Fruit fly (Drosophila melanogaster): ENCODE results near the gene Cyp12e1.
A peak's percentile ranks its signal among the peaks of the same experiment; 100 is the strongest.

Gene Cyp12e1

dm6 chr3R:10393654-10394367 lies 40.8 kb upstream of the Cyp12e1 start (continued):
- TF ChIP-seq ac (GFP tag; optimal IDR thresholded peaks at IDR 0.05) (no peak), abd-A (tag; optimal IDR thresholded peaks at IDR 0.05) (no peak), otp (GFP tag; IDR thresholded peaks at IDR 0.05) (peak; percentile 73; the same call in 1 of the 3 replicates), CG12659 (GFP tag; optimal IDR thresholded peaks at IDR 0.05) (peak; percentile 86), zf30C (GFP tag; optimal IDR thresholded peaks at IDR 0.05) (no peak), mam (GFP tag; optimal IDR thresholded peaks at IDR 0.05) (peak; percentile 80), CG2116 (GFP tag; optimal IDR thresholded peaks at IDR 0.05) (peak; percentile 49), ttk (GFP tag; IDR thresholded peaks at IDR 0.05) (peak; percentile 80), Sry-β (GFP tag; optimal IDR thresholded peaks at IDR 0.05) (peak; percentile 25), CG7556 (GFP tag; optimal IDR thresholded peaks at IDR 0.05) (peak; percentile 87), grau (tag; optimal IDR thresholded peaks at IDR 0.05) (peak; percentile 85), CG8281 (tag; optimal IDR thresholded peaks at IDR 0.05) (peak; percentile 64), lab (GFP tag; optimal IDR thresholded peaks at IDR 0.05) (peak; percentile 82), B-H2 (GFP tag; optimal IDR thresholded peaks at IDR 0.05) (no peak), stc (GFP tag; IDR thresholded peaks at IDR 0.05) (peak; percentile 88), CG2712 (tag; optimal IDR thresholded peaks at IDR 0.05) (peak; percentile 83), CG4360 (GFP tag; IDR thresholded peaks at IDR 0.05) (no peak), CG3281 (GFP tag; optimal IDR thresholded peaks at IDR 0.05) (peak; percentile 38), ato (GFP tag; IDR thresholded peaks at IDR 0.05; ENCODE audit: partially characterized antibody) (no peak), CG33557 (GFP tag; optimal IDR thresholded peaks at IDR 0.05) (no peak), bsh (GFP tag; optimal IDR thresholded peaks at IDR 0.05) (peak in 1 of 2 experiments; percentile 83), wdn (GFP tag; IDR thresholded peaks at IDR 0.05) (peak; percentile 80), bowl (GFP tag; IDR thresholded peaks at IDR 0.05) (peak; percentile 86), CkIIα-i1 (GFP tag; IDR thresholded peaks at IDR 0.05) (no peak), CG7372 (GFP tag; IDR thresholded peaks at IDR 0.05) (peak; percentile 82), CG6654 (GFP tag; optimal IDR thresholded peaks at IDR 0.05) (no peak), CG32532 (GFP tag; IDR thresholded peaks at IDR 0.05) (peak; percentile 75; the same call in 1 of the 2 replicates), CG12219 (GFP tag; optimal IDR thresholded peaks at IDR 0.05) (peak; percentile 89), CG15011 (GFP tag; optimal IDR thresholded peaks at IDR 0.05) (peak; percentile 16), BtbVII (GFP tag; optimal IDR thresholded peaks at IDR 0.05) (peak; percentile 67), nmo (GFP tag; optimal IDR thresholded peaks at IDR 0.05) (peak; percentile 87), CG10321 (GFP tag; IDR thresholded peaks at IDR 0.05) (peak; percentile 75; the same call in 1 of the 2 replicates), nom (GFP tag; optimal IDR thresholded peaks at IDR 0.05) (no peak), bab2 (GFP tag; optimal IDR thresholded peaks at IDR 0.05) (peak; percentile 83), corto (GFP tag; optimal IDR thresholded peaks at IDR 0.05) (no peak), Ssrp (tag; optimal IDR thresholded peaks at IDR 0.05) (peak; percentile 69), CG15269 (tag; optimal IDR thresholded peaks at IDR 0.05) (peak; percentile 94), fd64A (GFP tag; optimal IDR thresholded peaks at IDR 0.05) (peak; percentile 23), CG13624 (GFP tag; optimal IDR thresholded peaks at IDR 0.05) (peak; percentile 85), D (optimal IDR thresholded peaks at IDR 0.05) (no peak), D (GFP tag; optimal IDR thresholded peaks at IDR 0.05) (peak; percentile 45), BEAF-32 (GFP tag; optimal IDR thresholded peaks at IDR 0.05) (no peak), Hmr (GFP tag; optimal IDR thresholded peaks at IDR 0.05) (peak; percentile 76), sc (optimal IDR thresholded peaks at IDR 0.05) (no peak), sc (GFP tag; optimal IDR thresholded peaks at IDR 0.05) (peak; percentile 66), trh (GFP tag; optimal IDR thresholded peaks at IDR 0.05) (peak; percentile 44), MBD-R2 (GFP tag; IDR thresholded peaks at IDR 0.05) (peak; percentile 63), lilli (GFP tag; optimal IDR thresholded peaks at IDR 0.05) (peak; percentile 75), nau (GFP tag; optimal IDR thresholded peaks at IDR 0.05) (peak; percentile 69)

Measured in whole organism, embryonic.